Worm (Caenorhabditis elegans): Measurements from ENCODE around the gene col-139.

- TF ChIP-seq C17E4.6 (GFP tag; IDR thresholded peaks at IDR 0.05) (no peak), hlh-26 (GFP tag; conservative IDR thresholded peaks at IDR 0.05) (no peak), ztf-25 (GFP tag; IDR thresholded peaks at IDR 0.05) (no peak), nhr-90 (tag; optimal IDR thresholded peaks at IDR 0.05) (no peak), mxl-1 (tag; optimal IDR thresholded peaks at IDR 0.05) (no peak), F52B5.7 (tag; optimal IDR thresholded peaks at IDR 0.05) (no peak), lin-54 (GFP tag; optimal IDR thresholded peaks at IDR 0.05) (no peak), ZK185.1 (tag; optimal IDR thresholded peaks at IDR 0.05; ENCODE audit: poor library complexity, severe bottlenecking) (no peak), ama-1 (optimal IDR thresholded peaks at IDR 0.05) (no peak), ama-1 (GFP tag; optimal IDR thresholded peaks at IDR 0.05) (no peak), unc-62 (GFP tag; optimal IDR thresholded peaks at IDR 0.05) (no peak)
Observed at ce11 chrV:4647279-4647819, 6.4 kb downstream of the col-139 start.
